Worm (Caenorhabditis elegans): ENCODE measurements around the gene Y113G7B.27.

- TF ChIP-seq somi-1 (GFP tag; optimal IDR thresholded peaks at IDR 0.05) (no peak), ceh-91 (GFP tag; IDR thresholded peaks at IDR 0.05) (no peak), unc-130 (GFP tag; optimal IDR thresholded peaks at IDR 0.05) (no peak), lin-54 (GFP tag; optimal IDR thresholded peaks at IDR 0.05) (no peak), tlf-1 (GFP tag; optimal IDR thresholded peaks at IDR 0.05) (no peak), mcd-1 (GFP tag; IDR thresholded peaks at IDR 0.05) (no peak), unc-62 (GFP tag; optimal IDR thresholded peaks at IDR 0.05) (no peak), snpc-3.4 (tag; optimal IDR thresholded peaks at IDR 0.05) (no peak), rpc-1 (optimal IDR thresholded peaks at IDR 0.05) (no peak), rpc-1 (tag; optimal IDR thresholded peaks at IDR 0.05) (no peak), attf-6 (GFP tag; IDR thresholded peaks at IDR 0.05) (no peak), C06A6.2 (GFP tag; conservative IDR thresholded peaks at IDR 0.05) (no peak), snpc-4 (GFP tag; optimal IDR thresholded peaks at IDR 0.05) (no peak), snpc-4 (tag; optimal IDR thresholded peaks at IDR 0.05) (no peak), rec-8 (tag; optimal IDR thresholded peaks at IDR 0.05) (no peak), hsf-1 (GFP tag; IDR thresholded peaks at IDR 0.05) (no peak)
Observed at ce11 chrV:20215197-20215596, 22.6 kb downstream of the Y113G7B.27 start, which contains the start of gene Y113G7B.11.
